Worm (Caenorhabditis elegans) whole organism, early embryonic: Measurements from ENCODE around the gene eif-2A.

Experiments
- F13C5.2 ChIP-seq: sonication (generic microtip); optimal IDR thresholded peaks from 2 replicates; lab custom pipeline; 2017; ENCODE audit warnings: mild to moderate bottlenecking, missing genetic modification characterization, inconsistent platforms, missing compliant biosample characterization
- aly-1 ChIP-seq: sonication (generic microtip); optimal IDR thresholded peaks from 2 replicates; lab custom pipeline; 2016; ENCODE audit warnings: missing genetic modification characterization, missing compliant biosample characterization
- ama-1 ChIP-seq: fragments of 150-350 bp; optimal IDR thresholded peaks from 2 replicates; lab custom pipeline; 2014
- ceh-13 ChIP-seq: fragments of 200-800 bp; sonication (Bioruptor generic); optimal IDR thresholded peaks from 2 replicates; lab custom pipeline; 2018; ENCODE audit warnings: mild to moderate bottlenecking, missing genetic modification characterization, missing compliant biosample characterization
- ceh-36 ChIP-seq: sonication (generic microtip); optimal IDR thresholded peaks from 2 replicates; lab custom pipeline; 2016; ENCODE audit warnings: missing genetic modification characterization, inconsistent platforms, missing compliant biosample characterization
- hmbx-1 ChIP-seq: sonication (generic microtip); optimal IDR thresholded peaks from 2 replicates; lab custom pipeline; 2016; ENCODE audit warnings: mild to moderate bottlenecking, missing genetic modification characterization, missing compliant biosample characterization
- hmg-4 ChIP-seq: fragments of 200-800 bp; sonication (Bioruptor generic); optimal IDR thresholded peaks from 2 replicates; lab custom pipeline; 2018; ENCODE audit warnings: mild to moderate bottlenecking, missing genetic modification characterization, missing compliant biosample characterization
- pes-1 ChIP-seq: fragments of 200-800 bp; sonication (Bioruptor generic); IDR thresholded peaks from 2 replicates; pipeline ENCODE4 v1.3.6; 2022; ENCODE audit warnings: missing genetic modification reagents, missing genetic modification characterization, missing compliant biosample characterization
- tbx-11 ChIP-seq: fragments of 200-800 bp; sonication (Bioruptor generic); IDR thresholded peaks from 2 replicates; pipeline ENCODE4 v1.3.6; 2022; ENCODE audit warnings: missing genetic modification characterization, missing compliant biosample characterization
- tbx-37 ChIP-seq: fragments of 200-800 bp; sonication (Bioruptor generic); conservative IDR thresholded peaks from 2 replicates; pipeline ENCODE4 v1.3.6; 2022; ENCODE audit warnings: missing genetic modification reagents, missing genetic modification characterization, missing compliant biosample characterization

- TF ChIP-seq ceh-36 (tag; lab: Kevin White, UChicago): no peak
- no peak for TF ChIP-seq tbx-37 (GFP tag; lab: Robert Waterston, UW)
- no peak for TF ChIP-seq tbx-11 (GFP tag; lab: Robert Waterston, UW)
- no peak for TF ChIP-seq ama-1 (lab: Kevin White, UChicago)
- TF ChIP-seq ceh-13: no peak
- no peak for TF ChIP-seq pes-1 (GFP tag; lab: Robert Waterston, UW)
- TF ChIP-seq hmbx-1: no peak
- no peak for TF ChIP-seq hmg-4 (GFP tag; lab: Kevin White, UChicago)
- no peak for TF ChIP-seq aly-1
- TF ChIP-seq F13C5.2 (tag; lab: Kevin White, UChicago): no peak
These were observed 30.2 kb downstream of the eif-2A start for ce11 chrII:10446814-10447213.
